Fruit fly (Drosophila melanogaster) whole organism, embryonic: ENCODE results near the gene Tom70.

ENCODE experiments used
- Abd-B ChIP-seq: fragments of 200-800 bp; sonication (Bioruptor generic); optimal IDR thresholded peaks from 2 replicates; lab custom pipeline; 2018; ENCODE audit warnings: missing biosample characterization, mild to moderate bottlenecking, missing genetic modification characterization, moderate library complexity
- Awh ChIP-seq: fragments of 200-800 bp; sonication (Bioruptor generic); IDR thresholded peaks from 2 replicates; pipeline ENCODE4, ENCODE4 v1.3.6; 2022; ENCODE audit warnings: missing biosample characterization, missing genetic modification characterization
- BtbVII ChIP-seq: fragments of 200-800 bp; sonication (Bioruptor generic); optimal IDR thresholded peaks from 3 replicates; lab custom pipeline; 2017; ENCODE audit warnings: missing biosample characterization, mild to moderate bottlenecking, missing genetic modification characterization
- CG10267 ChIP-seq: fragments of 200-800 bp; sonication (Bioruptor generic); optimal IDR thresholded peaks from 2 replicates; lab custom pipeline; 2018; ENCODE audit warnings: missing biosample characterization, mild to moderate bottlenecking, missing genetic modification characterization, moderate library complexity
- CG10366 ChIP-seq: fragments of 200-800 bp; sonication (Bioruptor generic); IDR thresholded peaks from 2 replicates; pipeline ENCODE4 v1.3.6; 2022; ENCODE audit warnings: missing biosample characterization, missing genetic modification characterization
- CG10654 ChIP-seq: fragments of 200-800 bp; sonication (Bioruptor generic); optimal IDR thresholded peaks from 2 replicates; lab custom pipeline; 2016; ENCODE audit warnings: missing biosample characterization, missing genetic modification characterization
- CG11398 ChIP-seq: fragments of 200-800 bp; sonication (Bioruptor generic); optimal IDR thresholded peaks from 2 replicates; lab custom pipeline; 2016; ENCODE audit warnings: missing biosample characterization, missing genetic modification characterization
- CG15479 ChIP-seq: fragments of 200-800 bp; sonication (Bioruptor generic); optimal IDR thresholded peaks from 3 replicates; lab custom pipeline; 2019; ENCODE audit warnings: missing biosample characterization, mild to moderate bottlenecking, missing genetic modification characterization, moderate library complexity
- CG17829 ChIP-seq: fragments of 200-800 bp; optimal IDR thresholded peaks from 2 replicates; lab custom pipeline; 2019; ENCODE audit warnings: missing biosample characterization, mild to moderate bottlenecking, missing genetic modification characterization, moderate library complexity
- CG17912 ChIP-seq: fragments of 200-800 bp; sonication (Bioruptor generic); optimal IDR thresholded peaks from 2 replicates; lab custom pipeline; 2018; ENCODE audit warnings: missing biosample characterization, mild to moderate bottlenecking, missing genetic modification characterization
- CG1832 ChIP-seq: fragments of 200-800 bp; sonication (Bioruptor generic); optimal IDR thresholded peaks from 2 replicates; lab custom pipeline; 2017; ENCODE audit warnings: missing biosample characterization, mild to moderate bottlenecking, missing genetic modification characterization, inconsistent platforms
- CG2129 ChIP-seq: fragments of 200-800 bp; sonication (Bioruptor generic); IDR thresholded peaks from 2 replicates; pipeline ENCODE4 v1.3.6; 2022; ENCODE audit warnings: missing biosample characterization, missing genetic modification characterization; ENCODE audit not compliant: partially characterized antibody
- CG2712 ChIP-seq: fragments of 200-800 bp; optimal IDR thresholded peaks from 3 replicates; lab custom pipeline; 2019; ENCODE audit warnings: missing biosample characterization, mild to moderate bottlenecking, missing genetic modification characterization, moderate library complexity
- CG30431 ChIP-seq: fragments of 200-800 bp; sonication (Bioruptor generic); optimal IDR thresholded peaks from 2 replicates; lab custom pipeline; 2017; ENCODE audit warnings: missing biosample characterization, missing genetic modification characterization
- CG3163 ChIP-seq: fragments of 200-800 bp; sonication (Bioruptor generic); optimal IDR thresholded peaks from 3 replicates; lab custom pipeline; 2016; ENCODE audit warnings: missing biosample characterization, missing genetic modification characterization
- CG3838 ChIP-seq: fragments of 200-800 bp; sonication (Bioruptor generic); optimal IDR thresholded peaks from 3 replicates; lab custom pipeline; 2016; ENCODE audit warnings: missing biosample characterization, missing genetic modification characterization
- CG4617 ChIP-seq: fragments of 200-800 bp; sonication (Bioruptor generic); optimal IDR thresholded peaks from 3 replicates; lab custom pipeline; 2016; ENCODE audit warnings: missing biosample characterization, missing genetic modification characterization, borderline replicate concordance
- CG6791 ChIP-seq: fragments of 200-800 bp; sonication (Bioruptor generic); IDR thresholded peaks from 3 replicates; pipeline ENCODE4 v1.3.6; 2022; ENCODE audit warnings: missing biosample characterization, missing genetic modification characterization; ENCODE audit not compliant: partially characterized antibody
- CG8924 ChIP-seq: fragments of 200-800 bp; optimal IDR thresholded peaks from 3 replicates; lab custom pipeline; 2019; ENCODE audit warnings: missing biosample characterization, mild to moderate bottlenecking, missing genetic modification characterization, moderate library complexity
- CTCF ChIP-seq: fragments of 200-800 bp; sonication (Bioruptor generic); optimal IDR thresholded peaks from 2 replicates; lab custom pipeline; 2017; ENCODE audit warnings: missing biosample characterization, mild to moderate bottlenecking, missing genetic modification characterization, moderate library complexity
- E2f2 ChIP-seq: fragments of 200-800 bp; sonication (Bioruptor generic); IDR thresholded peaks from 2 replicates; pipeline ENCODE4 v1.3.6; 2022; ENCODE audit warnings: missing biosample characterization, missing genetic modification characterization
- Ets65A ChIP-seq: fragments of 200-800 bp; sonication (Bioruptor generic); peaks from one replicate; lab custom pipeline; 2016; ENCODE audit warnings: missing biosample characterization, missing genetic modification characterization
- HmgD ChIP-seq: fragments of 200-800 bp; sonication (Bioruptor generic); optimal IDR thresholded peaks from 3 replicates; lab custom pipeline; 2016; ENCODE audit warnings: missing biosample characterization, missing genetic modification characterization
- Nf-YB ChIP-seq: fragments of 200-800 bp; sonication (Bioruptor generic); optimal IDR thresholded peaks from 3 replicates; lab custom pipeline; 2019; ENCODE audit warnings: missing biosample characterization, mild to moderate bottlenecking, missing genetic modification characterization, moderate library complexity
- Opbp ChIP-seq: fragments of 200-800 bp; sonication (Bioruptor generic); IDR thresholded peaks from 3 replicates; pipeline ENCODE4 v1.3.6; 2022; ENCODE audit warnings: missing biosample characterization, missing genetic modification characterization; ENCODE audit not compliant: partially characterized antibody
- Pdp1 ChIP-seq, 2 experiments: fragments of 200-800 bp; sonication (Bioruptor generic); optimal IDR thresholded peaks; 3 replicates each; lab custom pipeline; 2016; ENCODE audit warnings: missing biosample characterization in 2 of 2, missing genetic modification characterization in 2 of 2, mild to moderate bottlenecking in 1 of 2, moderate library complexity in 1 of 2
- Ravus ChIP-seq: fragments of 200-800 bp; sonication (Bioruptor generic); IDR thresholded peaks from 2 replicates; pipeline ENCODE4 v1.3.6; 2022; ENCODE audit warnings: missing biosample characterization, missing genetic modification characterization
- Sry-β ChIP-seq: fragments of 200-800 bp; sonication (Bioruptor generic); optimal IDR thresholded peaks from 2 replicates; lab custom pipeline; 2018; ENCODE audit warnings: missing biosample characterization, mild to moderate bottlenecking, missing genetic modification characterization, moderate library complexity
- Xrp1 ChIP-seq: fragments of 200-800 bp; sonication (Bioruptor generic); IDR thresholded peaks from 2 replicates; pipeline ENCODE4 v1.3.6; 2022; ENCODE audit warnings: missing biosample characterization, missing genetic modification characterization
- ap ChIP-seq: fragments of 200-800 bp; sonication (Bioruptor generic); IDR thresholded peaks from 2 replicates; pipeline ENCODE4 v1.3.6; 2022; ENCODE audit warnings: missing biosample characterization, missing genetic modification characterization
- ara ChIP-seq: fragments of 200-800 bp; sonication (Bioruptor generic); IDR thresholded peaks from 2 replicates; pipeline ENCODE4 v1.3.6; 2022; ENCODE audit warnings: missing biosample characterization, missing genetic modification characterization
- bab2 ChIP-seq: fragments of 200-800 bp; sonication (Bioruptor generic); optimal IDR thresholded peaks from 2 replicates; lab custom pipeline; 2016; ENCODE audit warnings: missing biosample characterization, missing genetic modification characterization
- disco-r ChIP-seq: fragments of 200-800 bp; sonication (Bioruptor generic); optimal IDR thresholded peaks from 2 replicates; lab custom pipeline; 2016; ENCODE audit warnings: missing biosample characterization, missing genetic modification characterization
- fd3F ChIP-seq: fragments of 200-800 bp; sonication (Bioruptor generic); optimal IDR thresholded peaks from 2 replicates; lab custom pipeline; 2018; ENCODE audit warnings: missing biosample characterization, mild to moderate bottlenecking, missing genetic modification characterization, moderate library complexity
- ftz-f1 ChIP-seq: fragments of 200-800 bp; sonication (Bioruptor generic); optimal IDR thresholded peaks from 2 replicates; lab custom pipeline; 2016; ENCODE audit warnings: missing biosample characterization, missing genetic modification characterization
- gcm ChIP-seq: fragments of 200-800 bp; sonication (Bioruptor generic); optimal IDR thresholded peaks from 2 replicates; lab custom pipeline; 2019; ENCODE audit warnings: missing biosample characterization, mild to moderate bottlenecking, missing genetic modification characterization, moderate library complexity
- gsb-n ChIP-seq: fragments of 200-800 bp; sonication (Bioruptor generic); optimal IDR thresholded peaks from 3 replicates; lab custom pipeline; 2018; ENCODE audit warnings: missing biosample characterization, mild to moderate bottlenecking, missing genetic modification characterization
- hb ChIP-seq: fragments of 200-800 bp; sonication (Bioruptor generic); IDR thresholded peaks from 3 replicates; pipeline ENCODE4 v1.3.6; 2022; ENCODE audit warnings: missing biosample characterization, missing genetic modification characterization; ENCODE audit not compliant: partially characterized antibody
- hkb ChIP-seq, 2 experiments: fragments of 200-800 bp in 1 of 2; fragments of >200 bp in 1 of 2; sonication (Bioruptor generic) in 1 of 2; IDR thresholded peaks in 1 of 2; optimal IDR thresholded peaks in 1 of 2; 2 replicates each; pipeline versions ENCODE4 v1.3.6 to Lab custom; 2017 to 2022; ENCODE audit warnings: missing biosample characterization in 1 of 2, missing genetic modification characterization in 1 of 2
- jing ChIP-seq: fragments of 200-800 bp; sonication (Bioruptor generic); optimal IDR thresholded peaks from 2 replicates; lab custom pipeline; 2018; ENCODE audit warnings: missing biosample characterization, mild to moderate bottlenecking, missing genetic modification characterization
- mam ChIP-seq: fragments of 200-800 bp; sonication (Bioruptor generic); optimal IDR thresholded peaks from 3 replicates; lab custom pipeline; 2016; ENCODE audit warnings: missing biosample characterization, missing genetic modification characterization
- nerfin-1 ChIP-seq: fragments of 200-800 bp; sonication (Bioruptor generic); optimal IDR thresholded peaks from 3 replicates; lab custom pipeline; 2019; ENCODE audit warnings: missing biosample characterization, mild to moderate bottlenecking, missing genetic modification characterization, moderate library complexity
- nmo ChIP-seq: fragments of 200-800 bp; sonication (Bioruptor generic); optimal IDR thresholded peaks from 2 replicates; lab custom pipeline; 2018; ENCODE audit warnings: missing biosample characterization, mild to moderate bottlenecking, missing genetic modification characterization, moderate library complexity
- p53 ChIP-seq: fragments of 200-800 bp; sonication (Bioruptor generic); optimal IDR thresholded peaks from 2 replicates; lab custom pipeline; 2016; ENCODE audit warnings: missing biosample characterization, missing genetic modification characterization
- peb ChIP-seq: fragments of 200-800 bp; sonication (Bioruptor generic); IDR thresholded peaks from 2 replicates; pipeline ENCODE4 v1.3.6; 2022; ENCODE audit warnings: missing biosample characterization, missing genetic modification characterization
- sd ChIP-seq: fragments of 200-800 bp; sonication (Bioruptor generic); optimal IDR thresholded peaks from 3 replicates; lab custom pipeline; 2018; ENCODE audit warnings: missing biosample characterization, mild to moderate bottlenecking, missing genetic modification characterization, moderate library complexity
- tap ChIP-seq: fragments of 200-800 bp; optimal IDR thresholded peaks from 3 replicates; lab custom pipeline; 2019; ENCODE audit warnings: missing biosample characterization, mild to moderate bottlenecking, missing genetic modification characterization, moderate library complexity
- zfh1 ChIP-seq: fragments of 200-800 bp; sonication (Bioruptor generic); IDR thresholded peaks from 3 replicates; pipeline ENCODE4 v1.3.6; 2022; ENCODE audit warnings: missing biosample characterization, missing genetic modification characterization

Tom70 gene

DNA sequence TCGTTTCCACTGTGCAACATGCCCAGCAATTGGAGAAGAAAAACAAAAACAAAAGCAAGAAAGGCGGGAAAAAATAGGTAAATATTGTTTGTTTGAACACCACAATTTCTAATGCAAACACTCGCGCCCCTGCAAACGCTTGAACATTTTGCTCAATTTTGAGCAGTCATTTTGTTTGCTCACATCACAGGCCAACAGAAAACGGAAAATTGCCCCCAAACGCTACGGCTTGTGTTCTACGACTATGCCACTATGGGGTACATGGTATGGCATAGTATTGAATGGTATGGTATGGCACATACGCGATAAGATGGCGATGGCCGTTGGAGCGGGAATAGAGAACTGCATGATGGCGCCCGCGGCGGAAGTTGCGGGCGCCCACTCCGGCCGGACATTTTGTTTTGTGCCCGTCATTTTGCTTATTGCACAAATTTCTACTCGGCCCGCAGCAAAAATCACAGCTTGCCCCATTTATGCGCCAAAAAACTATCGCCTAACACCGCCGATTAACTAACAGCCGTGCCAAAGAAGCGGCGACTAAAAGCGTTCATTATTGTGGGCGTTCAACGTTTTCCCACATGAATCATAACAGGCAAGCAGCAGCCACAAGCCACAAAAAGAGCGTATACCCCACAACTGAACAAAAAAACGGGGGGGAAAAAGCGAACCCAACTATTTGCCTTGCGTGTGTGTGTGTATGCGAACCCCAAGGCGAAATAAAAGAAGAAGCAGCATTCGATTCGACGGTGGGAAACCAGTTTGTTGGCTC, 33.9 kb downstream of the Tom70 start (continued):
- peak; percentile 46 to 55 for TF ChIP-seq Pdp1 (GFP tag; optimal IDR thresholded peaks at IDR 0.05; lab: Kevin White, UChicago)

DNA sequence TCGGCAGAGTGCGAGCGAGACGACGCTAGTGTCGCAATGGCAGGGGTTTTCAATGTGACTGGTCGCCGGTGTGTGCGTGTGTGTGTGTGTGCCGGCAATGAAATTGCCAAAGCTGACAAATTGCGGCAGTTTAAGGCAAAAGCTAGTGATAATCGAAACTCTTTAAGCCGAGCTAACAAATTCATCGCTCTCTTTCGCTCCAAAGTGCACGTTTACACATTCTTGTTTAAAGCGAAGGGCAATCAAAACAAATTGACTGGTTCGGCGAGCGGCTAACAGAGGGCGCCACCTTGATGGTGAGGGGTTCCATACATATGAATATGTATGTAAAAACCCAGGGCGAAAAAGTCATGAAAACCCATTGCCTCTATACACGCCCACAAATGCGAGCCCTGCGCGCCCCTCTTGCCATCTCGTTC, 34.5 kb downstream of the Tom70 start:
- TF ChIP-seq ap (GFP tag; lab: Robert Waterston, UW) (no peak), disco-r (GFP tag; lab: Kevin White, UChicago) (no peak), CG10267 (no peak), CG10654 (GFP tag; lab: Kevin White, UChicago) (no peak), CG1832 (peak; percentile 92), CG17912 (GFP tag; lab: Kevin White, UChicago) (no peak), ara (GFP tag; lab: Robert Waterston, UW) (no peak), Abd-B (peak; percentile 56), CG2129 (GFP tag; lab: Robert Waterston, UW) (no peak), fd3F (no peak), CG17829 (tag; lab: Kevin White, UChicago) (peak; percentile 38), tap (tag; lab: Kevin White, UChicago) (no peak), Ravus (no peak), bab2 (GFP tag; lab: Kevin White, UChicago) (no peak), hb (GFP tag; lab: Robert Waterston, UW) (no peak), mam (GFP tag; lab: Kevin White, UChicago) (no peak), peb (GFP tag; lab: Robert Waterston, UW) (no peak), CG30431 (GFP tag; lab: Kevin White, UChicago) (no peak), CG3163 (peak; percentile 33), CG8924 (tag; lab: Kevin White, UChicago) (no peak), CG6791 (GFP tag; lab: Robert Waterston, UW) (no peak), BtbVII (GFP tag; lab: Kevin White, UChicago) (no peak), CG4617 (GFP tag; lab: Kevin White, UChicago) (no peak), Ets65A (GFP tag; lab: Kevin White, UChicago) (peak; percentile 7), Opbp (no peak), p53 (GFP tag; lab: Kevin White, UChicago) (no peak), Awh (no peak), CTCF (peak; percentile 96), CG3838 (GFP tag; lab: Kevin White, UChicago) (no peak), sd (peak; percentile 95), gsb-n (tag; lab: Kevin White, UChicago) (no peak), nerfin-1 (peak; percentile 67), Xrp1 (no peak), Sry-β (GFP tag; lab: Kevin White, UChicago) (no peak), CG11398 (GFP tag; lab: Kevin White, UChicago) (no peak), Nf-YB (GFP tag; lab: Kevin White, UChicago) (peak; percentile 96), ftz-f1 (GFP tag; lab: Kevin White, UChicago) (no peak), CG15479 (GFP tag; lab: Kevin White, UChicago) (peak; percentile 73), zfh1 (GFP tag; lab: Robert Waterston, UW) (no peak), HmgD (GFP tag; lab: Kevin White, UChicago) (no peak), gcm (GFP tag; lab: Kevin White, UChicago) (no peak), jing (GFP tag; lab: Kevin White, UChicago) (peak; percentile 48), E2f2 (GFP tag; lab: Robert Waterston, UW) (no peak), CG2712 (no peak), nmo (GFP tag; lab: Kevin White, UChicago) (peak; percentile 13), hkb (optimal IDR thresholded peaks at IDR 0.05; lab: Kevin White, UChicago) (peak; percentile 46), hkb (GFP tag; IDR thresholded peaks at IDR 0.05; lab: Robert Waterston, UW) (no peak), CG10366 (GFP tag; lab: Robert Waterston, UW) (no peak)
